Fruit fly (Drosophila melanogaster) whole organism, embryonic: ENCODE data around the gene Adat1.

ENCODE experiments used
- CrebB ChIP-seq: fragments of 200-800 bp; sonication (Bioruptor generic); optimal IDR thresholded peaks from 3 replicates; lab custom pipeline; 2018; ENCODE audit warnings: missing biosample characterization, mild to moderate bottlenecking, missing genetic modification characterization
- HLH3B ChIP-seq: fragments of 200-800 bp; sonication (Bioruptor generic); IDR thresholded peaks from 2 replicates; pipeline ENCODE4 v1.3.6; 2022; ENCODE audit warnings: missing biosample characterization, missing genetic modification characterization

DNA sequence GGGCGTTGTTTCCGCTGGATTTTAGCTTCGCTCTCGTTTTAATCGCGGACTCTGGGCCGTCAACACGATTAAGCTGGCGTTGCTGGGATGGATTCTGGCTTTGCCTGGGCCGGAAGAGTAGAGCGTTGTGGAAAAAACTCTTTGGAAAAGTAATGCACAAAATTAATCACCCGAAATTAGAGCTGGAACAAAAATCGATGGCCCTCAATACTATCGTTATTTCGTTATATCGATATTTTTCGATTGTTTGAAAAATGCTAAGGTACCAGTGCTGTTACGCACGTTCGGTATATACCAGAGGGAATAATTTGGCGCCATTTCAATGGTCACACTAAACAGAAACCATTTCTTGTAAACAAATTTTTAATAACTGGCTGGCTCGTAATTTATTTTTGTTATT, 18.3 kb upstream of the Adat1 start, which contains the start of the genes Arpc1 and Orc5:
- TF ChIP-seq HLH3B (GFP tag; lab: Robert Waterston, UW) = no peak
- TF ChIP-seq CrebB (tag; lab: Kevin White, UChicago) = no peak
